Worm (Caenorhabditis elegans) whole organism, L4 larva: Measurements from ENCODE around the gene ave-1.

Source experiments
- F37D6.2 ChIP-seq: sonication (generic microtip); optimal IDR thresholded peaks from 2 replicates; lab custom pipeline; 2016; ENCODE audit warnings: mild to moderate bottlenecking, missing genetic modification characterization, missing compliant biosample characterization
- Y5F2A.4 ChIP-seq: fragments of 200-800 bp; sonication (Bioruptor generic); optimal IDR thresholded peaks from 2 replicates; lab custom pipeline; 2018; ENCODE audit warnings: mild to moderate bottlenecking, missing genetic modification characterization, missing compliant biosample characterization
- ceh-28 ChIP-seq: fragments of 150-350 bp; optimal IDR thresholded peaks from 2 replicates; lab custom pipeline; 2014; ENCODE audit warnings: missing biosample characterization, missing genetic modification reagents, missing genetic modification characterization
- ceh-32 ChIP-seq: sonication (generic microtip); optimal IDR thresholded peaks from 2 replicates; lab custom pipeline; 2016; ENCODE audit warnings: mild to moderate bottlenecking, missing genetic modification characterization, missing compliant biosample characterization; ENCODE audit not compliant: poor library complexity
- dmd-9 ChIP-seq: fragments of 200-800 bp; sonication (Bioruptor generic); IDR thresholded peaks from 2 replicates; pipeline ENCODE4 v1.3.6; 2022; ENCODE audit warnings: missing genetic modification reagents, missing genetic modification characterization, missing compliant biosample characterization
- gei-8 ChIP-seq: fragments of 200-800 bp; sonication (Bioruptor generic); optimal IDR thresholded peaks from 2 replicates; lab custom pipeline; 2018; ENCODE audit warnings: mild to moderate bottlenecking, missing genetic modification characterization, missing compliant biosample characterization
- jun-1 ChIP-seq: fragments of 150-350 bp; optimal IDR thresholded peaks from 2 replicates; lab custom pipeline; 2014; ENCODE audit warnings: missing biosample characterization, missing genetic modification reagents, missing genetic modification characterization
- lsy-2 ChIP-seq, 2 experiments: fragments of 150-350 bp in 1 of 2; sonication (generic microtip) in 1 of 2; optimal IDR thresholded peaks; 2 replicates each; lab custom pipeline; 2014 to 2017; ENCODE audit warnings: missing biosample characterization in 2 of 2, missing genetic modification characterization in 2 of 2
- nhr-10 ChIP-seq: fragments of 150-350 bp; optimal IDR thresholded peaks from 2 replicates; lab custom pipeline; 2014; ENCODE audit warnings: missing biosample characterization, missing genetic modification characterization
- nhr-42 ChIP-seq: fragments of 200-800 bp; sonication (Bioruptor generic); IDR thresholded peaks from 2 replicates; pipeline ENCODE4 v1.3.6; 2022; ENCODE audit warnings: missing genetic modification characterization, missing compliant biosample characterization
- sdz-12 ChIP-seq: fragments of 200-800 bp; sonication (Bioruptor generic); optimal IDR thresholded peaks from 2 replicates; lab custom pipeline; 2018; ENCODE audit warnings: mild to moderate bottlenecking, missing genetic modification characterization, missing compliant biosample characterization
- spr-3 ChIP-seq: fragments of 200-800 bp; sonication (Bioruptor generic); optimal IDR thresholded peaks from 2 replicates; lab custom pipeline; 2018; ENCODE audit warnings: mild to moderate bottlenecking, missing genetic modification characterization, missing compliant biosample characterization
- unc-62 ChIP-seq, 3 experiments: fragments of 150-350 bp in 1 of 3; sonication (generic microtip); optimal IDR thresholded peaks in 2 of 3; peaks in 1 of 3; 1 replicate in 1 of 3; 2 replicates in 2 of 3; lab custom pipeline; 2014 to 2017; ENCODE audit warnings: missing biosample characterization in 3 of 3, missing genetic modification characterization in 3 of 3, missing genetic modification reagents in 3 of 3, missing genotype in 1 of 3
- ztf-11 ChIP-seq: fragments of 150-350 bp; optimal IDR thresholded peaks from 2 replicates; lab custom pipeline; 2014; ENCODE audit warnings: missing biosample characterization, missing genetic modification characterization

ave-1 gene

ce11 chrIII:1468358-1469305, 27.1 kb downstream of the ave-1 start:
- TF ChIP-seq unc-62 (GFP tag; optimal IDR thresholded peaks at IDR 0.05 in 1 of 2; lab: Kevin White, UChicago) (peak in 1 of 2 experiments; percentile 23), unc-62 (tag; optimal IDR thresholded peaks at IDR 0.05; lab: Kevin White, UChicago) (no peak), nhr-42 (GFP tag; lab: Robert Waterston, UW) (no peak), ceh-28 (tag; lab: Kevin White, UChicago) (peak; percentile 87)

- no peak for TF ChIP-seq spr-3 (GFP tag; lab: Kevin White, UChicago)
- TF ChIP-seq nhr-10 (tag; lab: Kevin White, UChicago) = no peak
- no peak for TF ChIP-seq jun-1 (tag; lab: Kevin White, UChicago)
- TF ChIP-seq, all 104 proteins: peak for 0
Measured at ce11 chrIII:1456859-1457258, 38.9 kb downstream of the ave-1 start.

- TF ChIP-seq F37D6.2 (no peak), ztf-11 (tag; lab: Kevin White, UChicago) (no peak), nhr-42 (GFP tag; lab: Robert Waterston, UW) (no peak)
Measured at ce11 chrIII:1455674-1456073, 40.1 kb downstream of the ave-1 start, which contains the start of gene Y82E9BR.17. TSS of gene Y82E9BR.17 (minus strand) at chrIII:1455774.

ce11 chrIII:1446747-1447146, 49.0 kb downstream of the ave-1 start:
- no peak for TF ChIP-seq dmd-9 (GFP tag; lab: Robert Waterston, UW)
- TF ChIP-seq ceh-32 (tag; lab: Kevin White, UChicago) = no peak
- TF ChIP-seq sdz-12 (GFP tag; lab: Kevin White, UChicago) = no peak
- no peak for TF ChIP-seq Y5F2A.4 (GFP tag; lab: Kevin White, UChicago)
- TF ChIP-seq gei-8 (GFP tag; lab: Kevin White, UChicago) = no peak
- TF ChIP-seq ztf-11 (tag; lab: Kevin White, UChicago) = no peak
- no peak for TF ChIP-seq lsy-2 (tag; optimal IDR thresholded peaks at IDR 0.05; lab: Kevin White, UChicago)
- TF ChIP-seq, all 104 proteins: peak for 0
